Fruit fly (Drosophila melanogaster) whole organism, embryonic: ENCODE results near the gene ckd.

Experiments used
- Abd-B ChIP-seq: fragments of 200-800 bp; sonication (Bioruptor generic); optimal IDR thresholded peaks from 2 replicates; lab custom pipeline; 2018; ENCODE audit warnings: missing biosample characterization, mild to moderate bottlenecking, missing genetic modification characterization, moderate library complexity
- B-H1 ChIP-seq: fragments of 200-800 bp; sonication (Bioruptor generic); IDR thresholded peaks from 3 replicates; pipeline ENCODE4 v1.3.6; 2022; ENCODE audit warnings: missing biosample characterization, missing genetic modification characterization
- CG10321 ChIP-seq: fragments of 200-800 bp; sonication (Bioruptor generic); IDR thresholded peaks from 2 replicates; pipeline ENCODE4 v1.3.6; 2022; ENCODE audit warnings: missing biosample characterization, missing genetic modification characterization
- CG10543 ChIP-seq: fragments of 200-800 bp; sonication (Bioruptor generic); optimal IDR thresholded peaks from 3 replicates; lab custom pipeline; 2017; ENCODE audit warnings: missing biosample characterization, mild to moderate bottlenecking, missing genetic modification characterization, moderate library complexity
- CG10959 ChIP-seq: fragments of 200-800 bp; sonication (Bioruptor generic); IDR thresholded peaks from 2 replicates; pipeline ENCODE4 v1.3.6; 2022; ENCODE audit warnings: missing biosample characterization, missing genetic modification characterization
- CG11696 ChIP-seq: fragments of 200-800 bp; sonication (Bioruptor generic); IDR thresholded peaks from 2 replicates; pipeline ENCODE4 v1.3.6; 2022; ENCODE audit warnings: missing biosample characterization, missing genetic modification characterization
- CG11723 ChIP-seq: fragments of 200-800 bp; sonication (Bioruptor generic); optimal IDR thresholded peaks from 2 replicates; lab custom pipeline; 2017; ENCODE audit warnings: missing biosample characterization, mild to moderate bottlenecking, missing genetic modification characterization
- CG12155 ChIP-seq: fragments of 200-800 bp; sonication (Bioruptor generic); optimal IDR thresholded peaks from 3 replicates; lab custom pipeline; 2016; ENCODE audit warnings: missing biosample characterization, missing genetic modification characterization
- CG12769 ChIP-seq: fragments of 200-800 bp; sonication (Bioruptor generic); optimal IDR thresholded peaks from 2 replicates; lab custom pipeline; 2019; ENCODE audit warnings: missing biosample characterization, mild to moderate bottlenecking, missing genetic modification characterization, moderate library complexity
- CG12942 ChIP-seq: fragments of 200-800 bp; sonication (Bioruptor generic); optimal IDR thresholded peaks from 3 replicates; lab custom pipeline; 2016; ENCODE audit warnings: missing biosample characterization, missing genetic modification characterization
- CG13287 ChIP-seq: fragments of 200-800 bp; sonication (Bioruptor generic); IDR thresholded peaks from 2 replicates; pipeline ENCODE4 v1.3.6; 2022; ENCODE audit warnings: missing biosample characterization, missing genetic modification characterization; ENCODE audit not compliant: partially characterized antibody
- CG1647 ChIP-seq: fragments of 200-800 bp; sonication (Bioruptor generic); optimal IDR thresholded peaks from 3 replicates; lab custom pipeline; 2016; ENCODE audit warnings: missing biosample characterization, missing genetic modification characterization
- CG17186 ChIP-seq: fragments of 200-800 bp; sonication (Bioruptor generic); optimal IDR thresholded peaks from 3 replicates; lab custom pipeline; 2017; ENCODE audit warnings: missing biosample characterization, missing genetic modification reagents, missing genetic modification characterization
- CG17612 ChIP-seq: fragments of 200-800 bp; sonication (Bioruptor generic); IDR thresholded peaks from 2 replicates; pipeline ENCODE4 v1.3.6; 2022; ENCODE audit warnings: missing biosample characterization, missing genetic modification characterization
- CG17802 ChIP-seq: fragments of 200-800 bp; sonication (Bioruptor generic); optimal IDR thresholded peaks from 2 replicates; lab custom pipeline; 2018; ENCODE audit warnings: missing biosample characterization, mild to moderate bottlenecking, missing genetic modification characterization, moderate library complexity
- CG18764 ChIP-seq: fragments of 200-800 bp; sonication (Bioruptor generic); optimal IDR thresholded peaks from 3 replicates; lab custom pipeline; 2016; ENCODE audit warnings: missing biosample characterization, missing genetic modification characterization
- CG2129 ChIP-seq: fragments of 200-800 bp; sonication (Bioruptor generic); IDR thresholded peaks from 2 replicates; pipeline ENCODE4 v1.3.6; 2022; ENCODE audit warnings: missing biosample characterization, missing genetic modification characterization; ENCODE audit not compliant: partially characterized antibody
- CG30020 ChIP-seq: fragments of 200-800 bp; optimal IDR thresholded peaks from 2 replicates; lab custom pipeline; 2019; ENCODE audit warnings: missing biosample characterization, mild to moderate bottlenecking, missing genetic modification characterization, moderate library complexity
- CG31224 ChIP-seq: fragments of 200-800 bp; sonication (Bioruptor generic); IDR thresholded peaks from 2 replicates; pipeline ENCODE4 v1.3.6; 2022; ENCODE audit warnings: missing biosample characterization, missing genetic modification characterization
- CG3281 ChIP-seq: fragments of 200-800 bp; sonication (Bioruptor generic); optimal IDR thresholded peaks from 3 replicates; lab custom pipeline; 2017; ENCODE audit warnings: missing biosample characterization, mild to moderate bottlenecking, missing genetic modification characterization
- CG4820 ChIP-seq: fragments of 200-800 bp; sonication (Bioruptor generic); optimal IDR thresholded peaks from 3 replicates; lab custom pipeline; 2016; ENCODE audit warnings: missing biosample characterization, missing genetic modification characterization
- CG5180 ChIP-seq: fragments of 200-800 bp; sonication (Bioruptor generic); optimal IDR thresholded peaks from 3 replicates; lab custom pipeline; 2017; ENCODE audit warnings: missing biosample characterization, missing genetic modification characterization, mild to moderate bottlenecking, moderate library complexity, missing genetic modification reagents
- CG7357 ChIP-seq: fragments of 200-800 bp; sonication (Bioruptor generic); IDR thresholded peaks from 3 replicates; pipeline ENCODE4 v1.3.6; 2022; ENCODE audit warnings: missing biosample characterization, missing genetic modification characterization
- CG8924 ChIP-seq: fragments of 200-800 bp; optimal IDR thresholded peaks from 3 replicates; lab custom pipeline; 2019; ENCODE audit warnings: missing biosample characterization, mild to moderate bottlenecking, missing genetic modification characterization, moderate library complexity
- CG9609 ChIP-seq: fragments of 200-800 bp; sonication (Bioruptor generic); optimal IDR thresholded peaks from 3 replicates; lab custom pipeline; 2016; ENCODE audit warnings: missing biosample characterization, missing genetic modification characterization
- Camta ChIP-seq: fragments of 200-800 bp; sonication (Bioruptor generic); optimal IDR thresholded peaks from 2 replicates; lab custom pipeline; 2016; ENCODE audit warnings: missing biosample characterization, missing genetic modification characterization
- D ChIP-seq, 2 experiments: fragments of 200-800 bp in 1 of 2; fragments of >200 bp in 1 of 2; sonication (Bioruptor generic) in 1 of 2; optimal IDR thresholded peaks; 2 replicates in 1 of 2; 3 replicates in 1 of 2; lab custom pipeline; 2017; ENCODE audit warnings: mild to moderate bottlenecking in 1 of 2, missing biosample characterization in 1 of 2, missing genetic modification characterization in 1 of 2, missing genetic modification reagents in 1 of 2
- D19B ChIP-seq: fragments of 200-800 bp; sonication (Bioruptor generic); optimal IDR thresholded peaks from 2 replicates; lab custom pipeline; 2017; ENCODE audit warnings: missing biosample characterization, mild to moderate bottlenecking, missing genetic modification characterization
- Lim3 ChIP-seq: fragments of 200-800 bp; sonication (Bioruptor generic); IDR thresholded peaks from 2 replicates; pipeline ENCODE4 v1.3.6; 2022; ENCODE audit warnings: missing biosample characterization, missing genetic modification characterization
- MESR4 ChIP-seq: fragments of 200-800 bp; sonication (Bioruptor generic); optimal IDR thresholded peaks from 2 replicates; lab custom pipeline; 2018; ENCODE audit warnings: missing biosample characterization, mild to moderate bottlenecking, missing genetic modification characterization, moderate library complexity
- Poxn ChIP-seq: fragments of 200-800 bp; sonication (Bioruptor generic); IDR thresholded peaks from 2 replicates; pipeline ENCODE4 v1.3.6; 2022; ENCODE audit warnings: missing biosample characterization, missing genetic modification characterization
- Sry-β ChIP-seq: fragments of 200-800 bp; sonication (Bioruptor generic); optimal IDR thresholded peaks from 2 replicates; lab custom pipeline; 2018; ENCODE audit warnings: missing biosample characterization, mild to moderate bottlenecking, missing genetic modification characterization, moderate library complexity
- bowl ChIP-seq: fragments of 200-800 bp; sonication (Bioruptor generic); IDR thresholded peaks from 2 replicates; pipeline ENCODE4 v1.3.6; 2022; ENCODE audit warnings: missing biosample characterization, missing genetic modification characterization
- ci ChIP-seq: fragments of 200-800 bp; sonication (Bioruptor generic); IDR thresholded peaks from 3 replicates; pipeline ENCODE4 v1.3.6; 2022; ENCODE audit warnings: missing biosample characterization, missing genetic modification characterization
- disco-r ChIP-seq: fragments of 200-800 bp; sonication (Bioruptor generic); optimal IDR thresholded peaks from 2 replicates; lab custom pipeline; 2016; ENCODE audit warnings: missing biosample characterization, missing genetic modification characterization
- fu2 ChIP-seq: fragments of 200-800 bp; sonication (Bioruptor generic); optimal IDR thresholded peaks from 2 replicates; lab custom pipeline; 2016; ENCODE audit warnings: missing biosample characterization, missing genetic modification characterization
- grn ChIP-seq: fragments of 200-800 bp; sonication (Bioruptor generic); optimal IDR thresholded peaks from 3 replicates; lab custom pipeline; 2017; ENCODE audit warnings: missing biosample characterization, missing genetic modification characterization
- gsb-n ChIP-seq: fragments of 200-800 bp; sonication (Bioruptor generic); optimal IDR thresholded peaks from 3 replicates; lab custom pipeline; 2018; ENCODE audit warnings: missing biosample characterization, mild to moderate bottlenecking, missing genetic modification characterization
- gt ChIP-seq: fragments of 200-800 bp; sonication (Bioruptor generic); IDR thresholded peaks from 2 replicates; pipeline ENCODE4 v1.3.6; 2022; ENCODE audit warnings: missing biosample characterization, missing genetic modification characterization
- knrl ChIP-seq: fragments of 200-800 bp; sonication (Bioruptor generic); IDR thresholded peaks from 3 replicates; pipeline ENCODE4 v1.3.6; 2022; ENCODE audit warnings: missing biosample characterization, missing genetic modification characterization; ENCODE audit not compliant: partially characterized antibody
- lab ChIP-seq: fragments of 200-800 bp; sonication (Bioruptor generic); optimal IDR thresholded peaks from 3 replicates; lab custom pipeline; 2017; ENCODE audit warnings: missing biosample characterization, missing genetic modification characterization, mild to moderate bottlenecking, moderate library complexity, missing genetic modification reagents
- mam ChIP-seq: fragments of 200-800 bp; sonication (Bioruptor generic); optimal IDR thresholded peaks from 3 replicates; lab custom pipeline; 2016; ENCODE audit warnings: missing biosample characterization, missing genetic modification characterization
- nerfin-1 ChIP-seq: fragments of 200-800 bp; sonication (Bioruptor generic); optimal IDR thresholded peaks from 3 replicates; lab custom pipeline; 2019; ENCODE audit warnings: missing biosample characterization, mild to moderate bottlenecking, missing genetic modification characterization, moderate library complexity
- ro ChIP-seq: fragments of 200-800 bp; sonication (Bioruptor generic); IDR thresholded peaks from 2 replicates; pipeline ENCODE4 v1.3.6; 2022; ENCODE audit warnings: missing biosample characterization, missing genetic modification characterization
- shn ChIP-seq: fragments of 200-800 bp; sonication (Bioruptor generic); optimal IDR thresholded peaks from 3 replicates; lab custom pipeline; 2016; ENCODE audit warnings: missing biosample characterization, missing genetic modification characterization
- so ChIP-seq: fragments of 200-800 bp; sonication (Bioruptor generic); IDR thresholded peaks from 3 replicates; pipeline ENCODE4 v1.3.6; 2022; ENCODE audit warnings: missing biosample characterization, missing genetic modification characterization
- tup ChIP-seq: fragments of 200-800 bp; sonication (Bioruptor generic); optimal IDR thresholded peaks from 2 replicates; lab custom pipeline; 2016; ENCODE audit warnings: missing biosample characterization, mild to moderate bottlenecking, missing genetic modification characterization, moderate library complexity
- vnd ChIP-seq: fragments of 200-800 bp; sonication (Bioruptor generic); IDR thresholded peaks from 3 replicates; pipeline ENCODE4 v1.3.6; 2022; ENCODE audit warnings: missing biosample characterization, missing genetic modification characterization; ENCODE audit not compliant: partially characterized antibody
- zfh2 ChIP-seq: fragments of 200-800 bp; sonication (Bioruptor generic); optimal IDR thresholded peaks from 2 replicates; lab custom pipeline; 2016; ENCODE audit warnings: missing biosample characterization, missing genetic modification characterization

The ckd gene

DNA sequence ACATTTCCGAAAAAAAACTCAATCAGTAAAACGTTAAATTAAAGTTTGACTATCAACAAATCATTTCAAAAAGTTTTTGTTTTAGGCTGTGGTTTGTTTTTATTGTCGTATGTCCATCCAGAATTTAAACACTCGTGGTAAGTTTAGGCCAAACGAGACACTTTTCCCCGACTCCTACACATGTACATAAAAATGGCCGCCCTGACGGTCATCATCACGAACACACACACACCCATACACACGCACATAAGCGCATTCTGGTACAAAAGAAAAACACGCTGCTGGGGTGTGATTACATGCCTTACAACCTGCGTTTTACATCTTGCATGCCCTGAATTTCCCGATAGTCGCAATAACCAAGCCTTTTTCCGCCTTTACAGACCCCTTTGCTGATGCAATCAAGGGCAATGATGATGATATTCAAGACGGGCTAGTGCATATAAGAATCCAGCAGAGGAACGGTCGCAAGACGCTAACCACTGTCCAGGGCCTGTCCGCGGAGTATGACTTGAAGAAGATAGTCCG is 34.2 kb upstream of the ckd start (continued):
- TF ChIP-seq CG5180 (no peak), tup (no peak), Camta (no peak), CG9609 (no peak), CG18764 (GFP tag; lab: Kevin White, UChicago) (no peak), CG2129 (0 out of 2 replicates have a peak, but pooled peaks have one; percentile 7), B-H1 (GFP tag; lab: Robert Waterston, UW) (no peak), fu2 (no peak), shn (GFP tag; lab: Kevin White, UChicago) (no peak), mam (GFP tag; lab: Kevin White, UChicago) (no peak), lab (GFP tag; lab: Kevin White, UChicago) (no peak), CG10321 (no peak), CG12769 (no peak), CG30020 (tag; lab: Kevin White, UChicago) (no peak), CG11723 (no peak), MESR4 (GFP tag; lab: Kevin White, UChicago) (peak; percentile 99), CG7357 (GFP tag; lab: Robert Waterston, UW) (no peak), ro (no peak), CG1647 (GFP tag; lab: Kevin White, UChicago) (no peak), nerfin-1 (no peak), ci (GFP tag; lab: Robert Waterston, UW) (no peak), CG12155 (GFP tag; lab: Kevin White, UChicago) (no peak), gsb-n (tag; lab: Kevin White, UChicago) (no peak), CG13287 (GFP tag; lab: Robert Waterston, UW) (peak; percentile 11; the same call in 1 of the 2 replicates), bowl (GFP tag; lab: Robert Waterston, UW) (no peak), CG11696 (GFP tag; lab: Robert Waterston, UW) (no peak), Poxn (GFP tag; lab: Robert Waterston, UW) (no peak)

DNA sequence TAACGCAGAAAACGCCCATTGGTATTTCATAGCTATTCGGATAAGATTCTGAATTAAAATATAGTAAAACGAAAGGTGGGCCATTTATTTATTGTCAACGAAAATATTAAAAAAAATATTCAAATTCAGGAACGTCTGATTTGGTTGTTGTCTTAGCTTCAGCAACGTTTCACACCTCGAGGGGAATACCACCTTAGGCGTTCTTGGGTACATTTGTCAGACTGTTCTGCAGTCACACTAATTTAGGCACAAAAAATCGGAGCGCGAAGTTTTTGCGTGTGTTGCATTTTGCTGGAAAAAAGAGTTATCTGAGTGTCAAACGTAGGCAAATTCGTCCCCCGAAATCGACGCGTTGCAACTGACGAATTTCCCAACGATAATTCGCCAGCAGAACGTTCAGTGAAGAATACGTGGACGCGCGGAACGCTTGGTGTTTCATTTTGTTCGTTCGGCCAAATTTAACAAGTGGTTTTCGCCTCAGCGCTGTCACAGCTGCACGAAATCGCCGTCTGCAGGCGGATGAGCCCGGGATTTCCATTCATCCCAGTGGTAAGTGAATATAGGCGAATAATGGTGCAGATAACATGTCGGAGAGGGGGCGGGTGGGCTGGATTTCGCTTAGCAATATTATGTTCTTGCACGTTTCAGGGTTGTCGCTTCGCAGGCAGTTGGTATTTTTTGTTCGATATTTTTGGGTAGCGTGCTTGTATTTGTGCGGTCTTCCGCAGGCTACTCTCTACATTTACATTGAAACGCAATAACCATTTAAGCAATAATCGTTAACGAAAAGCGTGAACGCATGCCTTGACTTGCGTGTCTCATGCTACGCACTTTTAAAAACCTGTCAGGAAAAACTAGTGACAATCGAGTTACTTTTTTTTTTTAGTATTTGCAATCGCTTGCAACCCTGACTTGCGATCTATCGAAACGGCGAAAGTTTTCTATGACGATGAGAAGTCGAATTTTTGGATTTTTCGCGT is 32.6 kb upstream of the ckd start, which contains the start of gene Larp4B:
Gene Larp4B (plus strand): TSS at position 99 of the 980 bp plus-strand sequence.
- TF ChIP-seq so (GFP tag; lab: Robert Waterston, UW) (no peak), CG31224 (GFP tag; lab: Robert Waterston, UW) (no peak), knrl (GFP tag; lab: Robert Waterston, UW) (peak; percentile 76), CG3281 (GFP tag; lab: Kevin White, UChicago) (peak; percentile 33), CG10543 (no peak), CG4820 (GFP tag; lab: Kevin White, UChicago) (no peak), D19B (GFP tag; lab: Kevin White, UChicago) (no peak), D (optimal IDR thresholded peaks at IDR 0.05; lab: Kevin White, UChicago) (peak; percentile 30), D (GFP tag; optimal IDR thresholded peaks at IDR 0.05; lab: Kevin White, UChicago) (no peak), zfh2 (GFP tag; lab: Kevin White, UChicago) (peak; percentile 35), CG17612 (no peak), Lim3 (no peak), Sry-β (no peak), CG17186 (GFP tag; lab: Kevin White, UChicago) (peak; percentile 42), grn (GFP tag; lab: Kevin White, UChicago) (no peak), gt (no peak), CG12942 (GFP tag; lab: Kevin White, UChicago) (no peak), CG8924 (tag; lab: Kevin White, UChicago) (peak; percentile 20), CG17802 (tag; lab: Kevin White, UChicago) (no peak), CG7357 (GFP tag; lab: Robert Waterston, UW) (0 out of 3 replicates have a peak, but pooled peaks have one; percentile 21), vnd (peak; percentile 71), disco-r (peak; percentile 55), CG10959 (GFP tag; lab: Robert Waterston, UW) (no peak), Abd-B (GFP tag; lab: Kevin White, UChicago) (no peak)
